Fruit fly (Drosophila melanogaster): Measurements from ENCODE around the gene CG11723.

DNA sequence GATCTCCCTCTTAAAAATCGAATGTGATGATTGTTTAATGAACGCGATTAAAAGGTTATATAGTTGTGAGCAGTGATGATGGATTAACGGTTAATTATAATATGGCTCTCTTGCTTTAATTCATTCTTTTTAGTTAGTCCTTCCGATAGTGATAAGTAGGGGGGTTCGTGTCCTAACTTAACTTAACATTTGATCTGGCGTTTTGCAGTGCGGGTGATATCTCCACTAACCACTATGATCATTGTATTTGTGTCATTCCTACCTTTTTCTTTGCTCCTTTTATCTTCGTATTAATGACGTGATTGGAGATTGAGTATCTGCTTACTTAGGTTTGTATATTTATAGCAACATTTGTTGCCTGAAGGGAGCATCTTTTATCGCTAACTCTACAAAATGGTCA is 48.3 kb upstream of the CG11723 start:
- TF ChIP-seq CTCF (optimal IDR thresholded peaks at IDR 0.05) (peak; percentile 51 to 54), CG8478 (optimal IDR thresholded peaks at IDR 0.05) (no peak)
